Fruit fly (Drosophila melanogaster) whole organism: ENCODE data around the gene CG7730.

Experiments used
- CG8478 ChIP-seq: fragments of >200 bp; optimal IDR thresholded peaks from 2 replicates; lab custom pipeline; 2018; ENCODE audit warnings: inconsistent platforms
- Dll ChIP-seq: fragments of >200 bp; optimal IDR thresholded peaks from 2 replicates; lab custom pipeline; 2017
- EcR ChIP-seq, 2 experiments: fragments of >200 bp; optimal IDR thresholded peaks; 2 replicates each; lab custom pipeline; 2017; ENCODE audit warnings: missing biosample characterization in 2 of 2, missing genetic modification characterization in 2 of 2, missing genetic modification reagents in 2 of 2
- pan ChIP-seq: fragments of >200 bp; optimal IDR thresholded peaks from 2 replicates; lab custom pipeline; 2017
- psq ChIP-seq: fragments of >200 bp; optimal IDR thresholded peaks from 2 replicates; lab custom pipeline; 2017
- usp ChIP-seq: fragments of >200 bp; optimal IDR thresholded peaks from 2 replicates; lab custom pipeline; 2017; ENCODE audit warnings: missing biosample characterization, missing genetic modification characterization, mixed read lengths

CG7730 gene

DNA sequence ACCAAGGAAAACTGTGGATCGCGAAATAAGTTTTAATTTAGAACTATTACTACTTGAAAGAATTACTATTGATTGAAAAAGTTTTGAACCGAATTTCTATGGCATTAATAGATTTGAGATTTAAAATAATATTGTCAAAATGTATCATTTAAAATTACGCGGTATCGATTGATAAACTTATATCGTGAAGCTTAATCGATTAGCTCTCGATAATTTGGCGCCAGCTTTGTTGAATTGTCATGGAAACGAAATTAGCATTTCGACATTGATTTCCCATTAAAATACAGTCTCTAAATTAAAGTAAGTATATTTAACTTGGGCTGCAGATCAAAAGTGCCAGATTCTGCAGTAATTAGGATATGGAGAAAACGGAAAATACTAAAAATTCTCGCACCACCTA, at the start of gene CG7730:
Gene CG7730 (plus strand): TSS at position 206 of the 400 bp plus-strand sequence.
- no peak for TF ChIP-seq psq (lab: Kevin White, UChicago)
- TF ChIP-seq pan (lab: Kevin White, UChicago), result no peak
- no peak for TF ChIP-seq EcR (GFP tag; optimal IDR thresholded peaks at IDR 0.05; lab: Kevin White, UChicago)
- no peak for TF ChIP-seq usp (GFP tag; lab: Kevin White, UChicago)
- no peak for TF ChIP-seq Dll (lab: Kevin White, UChicago)
- TF ChIP-seq CG8478, result no peak

DNA sequence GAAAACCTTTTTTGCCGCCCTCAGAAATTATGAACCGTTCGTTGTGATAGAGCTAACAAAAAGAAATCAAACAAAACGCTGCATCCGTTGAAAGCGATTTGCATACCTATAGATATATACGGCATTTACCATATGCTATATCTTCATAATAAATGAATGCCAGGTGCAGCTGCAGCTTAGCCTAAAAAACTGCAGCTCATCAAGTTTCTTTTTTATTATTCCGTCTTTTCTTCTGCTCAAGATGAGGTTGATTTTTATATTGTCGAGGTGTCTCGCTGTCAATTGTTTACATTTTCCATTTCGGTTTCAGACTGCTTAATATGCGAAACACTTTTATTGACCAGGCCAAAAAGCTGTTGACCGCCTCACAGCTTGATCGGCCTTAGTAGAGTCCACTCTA, 48.9 kb upstream of the CG7730 start:
- no peak for TF ChIP-seq usp (GFP tag; lab: Kevin White, UChicago)
- no peak for TF ChIP-seq CG8478
- TF ChIP-seq Dll (lab: Kevin White, UChicago), result no peak
- no peak for TF ChIP-seq EcR (GFP tag; optimal IDR thresholded peaks at IDR 0.05; lab: Kevin White, UChicago)

DNA sequence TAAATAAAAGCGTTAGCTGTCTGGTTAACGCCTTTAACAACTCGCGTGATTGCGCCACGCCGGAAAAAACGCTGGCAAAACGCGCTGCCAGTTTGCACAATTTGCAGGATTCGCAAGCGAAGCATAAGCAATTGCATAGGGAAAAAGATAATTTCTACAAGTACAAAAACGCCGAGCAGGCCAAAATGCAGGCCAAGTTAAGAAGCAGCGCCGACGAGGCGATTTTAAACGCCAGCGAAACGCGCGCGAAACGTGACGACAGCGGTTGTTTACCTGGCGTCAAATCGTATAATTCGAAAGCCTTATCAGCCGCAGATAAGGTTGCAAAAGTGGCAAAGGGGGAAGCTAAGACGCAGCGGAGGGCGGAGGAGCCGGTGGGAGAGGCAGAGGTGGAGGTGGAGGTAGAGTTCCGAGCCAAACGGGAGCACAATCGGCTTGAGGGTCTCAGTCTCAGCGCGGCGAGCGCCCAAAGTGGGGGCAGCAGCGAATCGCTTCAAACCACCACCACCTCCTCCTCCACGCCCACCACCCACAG, 46.1 kb upstream of the CG7730 start:
- TF ChIP-seq EcR (GFP tag; optimal IDR thresholded peaks at IDR 0.05; lab: Kevin White, UChicago) (no peak), psq (lab: Kevin White, UChicago) (no peak), usp (GFP tag; lab: Kevin White, UChicago) (no peak), CG8478 (no peak), pan (lab: Kevin White, UChicago) (no peak), Dll (lab: Kevin White, UChicago) (no peak)

DNA sequence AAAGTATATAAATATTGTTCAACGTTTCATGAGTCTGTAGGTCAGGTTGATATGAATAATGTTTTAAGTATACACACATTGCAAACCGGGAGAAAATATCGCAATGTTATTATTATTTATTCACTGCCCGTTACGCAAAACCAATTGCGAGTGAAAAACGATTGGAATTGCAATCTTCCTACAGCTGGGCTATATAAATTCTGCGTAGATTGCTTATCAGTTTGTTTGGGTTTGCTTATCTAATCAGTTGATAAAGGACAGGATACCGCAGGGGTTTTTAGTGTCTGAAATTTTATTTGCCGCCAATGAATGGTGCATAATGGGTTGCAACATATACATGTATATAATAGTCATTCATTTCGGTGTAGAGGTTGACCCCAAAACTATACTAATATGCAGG, 43.3 kb upstream of the CG7730 start:
- no peak for TF ChIP-seq psq (lab: Kevin White, UChicago)
- no peak for TF ChIP-seq CG8478
- TF ChIP-seq Dll (lab: Kevin White, UChicago), result no peak
- TF ChIP-seq usp (GFP tag; lab: Kevin White, UChicago), result no peak
- no peak for TF ChIP-seq EcR (GFP tag; optimal IDR thresholded peaks at IDR 0.05; lab: Kevin White, UChicago)
- no peak for TF ChIP-seq pan (lab: Kevin White, UChicago)

DNA sequence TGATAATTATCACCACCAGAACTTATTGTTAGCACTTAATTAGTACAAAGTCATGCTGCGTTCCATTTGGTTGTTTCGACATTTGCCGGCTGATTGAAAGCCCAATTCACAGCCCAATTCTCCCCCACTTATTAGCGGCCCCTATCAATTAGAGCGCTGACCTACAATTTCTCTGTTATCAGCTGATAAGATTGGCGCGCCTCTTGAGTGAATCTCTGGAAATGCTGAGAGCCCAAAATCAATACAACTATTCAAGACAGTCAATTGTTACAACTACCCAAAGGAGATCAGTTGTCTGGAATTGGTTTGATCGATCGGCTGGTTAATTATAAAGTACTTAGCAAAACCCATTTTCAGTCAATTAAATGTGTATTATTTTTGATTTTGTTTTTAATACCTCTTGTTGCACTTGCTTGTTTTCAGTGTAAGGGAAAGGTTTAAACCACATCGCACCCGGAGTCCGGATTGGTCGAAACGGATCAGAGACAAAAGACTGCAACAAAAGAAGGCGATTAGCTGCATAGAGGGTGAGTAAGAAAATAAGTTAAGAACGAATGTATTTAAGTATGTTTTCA, 42.4 kb upstream of the CG7730 start:
- TF ChIP-seq CG8478, result no peak
- TF ChIP-seq EcR (GFP tag; optimal IDR thresholded peaks at IDR 0.05; lab: Kevin White, UChicago), result no peak
- no peak for TF ChIP-seq pan (lab: Kevin White, UChicago)
- TF ChIP-seq Dll (lab: Kevin White, UChicago), result no peak
- TF ChIP-seq psq (lab: Kevin White, UChicago), result no peak
- TF ChIP-seq usp (GFP tag; lab: Kevin White, UChicago), result no peak

DNA sequence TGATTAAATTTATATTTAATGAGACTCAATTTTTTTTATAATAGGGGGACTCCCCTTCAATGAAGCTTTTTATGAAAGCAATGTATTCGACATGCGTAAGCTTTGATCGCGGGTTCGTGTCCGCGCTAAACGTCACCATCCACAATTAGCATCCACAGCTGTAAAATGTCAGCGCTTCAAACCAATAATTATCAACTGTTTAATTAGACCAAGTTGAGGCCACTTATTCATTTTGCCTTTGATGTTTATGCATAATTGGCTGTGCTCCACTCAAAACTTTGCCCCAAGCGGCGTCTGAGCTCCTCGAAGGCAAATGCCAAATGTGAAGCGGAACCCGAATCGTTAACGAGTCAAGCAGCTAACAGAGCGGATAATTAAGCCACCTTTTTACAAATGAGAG, 41.7 kb upstream of the CG7730 start:
- TF ChIP-seq CG8478 (peak; percentile 39), pan (lab: Kevin White, UChicago) (no peak)

DNA sequence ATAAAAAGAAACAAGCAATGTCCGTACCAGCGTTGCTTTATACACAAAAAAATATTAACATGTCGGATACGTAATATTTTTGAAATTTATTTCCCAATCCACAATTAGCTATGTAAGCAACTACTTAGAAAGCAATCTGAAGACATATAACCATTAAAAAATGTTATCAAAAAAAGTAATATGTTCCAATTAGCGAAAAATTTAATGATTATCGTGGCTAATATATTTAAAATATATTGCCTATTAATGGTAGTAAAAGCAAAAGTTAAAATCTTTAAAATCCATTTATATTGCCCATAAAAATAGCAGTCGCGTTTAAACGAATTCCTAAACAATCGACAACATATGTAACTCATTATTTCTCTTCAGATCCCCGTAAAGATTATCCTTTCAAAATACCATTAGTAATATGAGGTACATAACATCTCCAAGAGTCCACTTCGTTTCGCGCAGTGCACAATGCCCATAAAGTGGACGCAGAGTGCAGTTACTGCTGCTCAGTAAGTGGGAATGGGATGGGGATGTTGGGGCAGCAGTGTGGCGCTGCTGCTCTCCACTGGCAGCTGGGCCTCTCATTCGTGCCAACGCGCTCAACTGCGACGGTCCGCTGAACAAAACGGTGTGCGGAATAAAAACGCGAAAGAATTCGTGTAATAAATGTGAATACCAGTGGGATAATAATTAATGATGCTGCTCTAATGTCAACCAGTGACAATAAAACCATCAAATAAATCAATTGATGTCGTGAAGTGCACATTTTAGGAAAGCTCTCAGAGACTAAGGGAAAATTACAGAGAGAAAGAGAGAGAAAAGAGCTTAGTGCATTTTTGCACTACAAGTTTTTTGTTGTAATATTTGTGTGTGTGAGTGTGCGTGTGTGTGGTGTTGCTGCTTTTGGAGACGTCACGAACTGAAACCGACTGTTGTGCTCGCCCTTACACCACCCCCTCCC, 41.0 kb upstream of the CG7730 start:
- no peak for TF ChIP-seq pan (lab: Kevin White, UChicago)
- no peak for TF ChIP-seq CG8478
- TF ChIP-seq psq (lab: Kevin White, UChicago), result no peak
- TF ChIP-seq EcR (GFP tag; optimal IDR thresholded peaks at IDR 0.05; lab: Kevin White, UChicago), result no peak
- TF ChIP-seq Dll (lab: Kevin White, UChicago), result peak; percentile 21

DNA sequence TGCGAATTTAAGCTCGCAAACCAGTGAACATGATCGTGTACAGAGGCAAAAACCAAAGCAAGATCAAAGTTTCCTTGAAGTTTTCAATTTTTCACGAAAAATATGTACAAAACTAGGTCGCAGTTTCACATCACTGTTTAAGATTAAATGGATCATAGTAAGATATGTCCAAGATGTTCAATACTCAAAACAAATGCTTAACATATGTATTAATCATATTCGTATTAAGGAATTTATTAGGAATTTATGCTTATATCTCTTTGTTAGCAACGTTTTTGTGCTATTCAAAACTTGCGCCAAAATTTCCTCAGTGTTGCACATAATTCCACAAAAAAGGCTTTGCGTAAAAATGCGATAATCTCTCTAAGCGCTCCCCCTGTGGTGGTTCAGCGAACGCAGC, 40.0 kb upstream of the CG7730 start:
- no peak for TF ChIP-seq EcR (GFP tag; optimal IDR thresholded peaks at IDR 0.05; lab: Kevin White, UChicago)
- no peak for TF ChIP-seq pan (lab: Kevin White, UChicago)
- TF ChIP-seq psq (lab: Kevin White, UChicago), result no peak
- no peak for TF ChIP-seq CG8478
- TF ChIP-seq Dll (lab: Kevin White, UChicago), result no peak
- no peak for TF ChIP-seq usp (GFP tag; lab: Kevin White, UChicago)

DNA sequence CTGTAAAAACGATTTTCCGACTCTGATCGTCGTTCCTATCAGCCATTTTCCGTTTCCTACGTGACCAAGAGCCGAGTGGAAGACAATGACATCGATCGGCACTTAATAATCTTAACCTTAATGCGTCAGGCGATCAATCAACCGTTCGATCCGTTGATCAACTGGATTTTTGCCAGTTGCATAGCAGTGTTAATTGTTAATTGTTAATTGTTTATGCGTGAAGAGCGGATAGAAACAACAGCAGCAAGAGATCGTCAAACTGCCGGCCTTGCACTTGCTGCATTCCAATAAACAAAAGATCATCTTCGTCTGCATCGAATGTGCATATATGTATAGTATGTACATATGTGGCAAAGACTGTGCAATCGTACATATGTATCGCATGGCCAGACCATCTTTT, 38.8 kb upstream of the CG7730 start:
- TF ChIP-seq CG8478 (no peak), pan (lab: Kevin White, UChicago) (no peak), EcR (GFP tag; optimal IDR thresholded peaks at IDR 0.05; lab: Kevin White, UChicago) (no peak)

DNA sequence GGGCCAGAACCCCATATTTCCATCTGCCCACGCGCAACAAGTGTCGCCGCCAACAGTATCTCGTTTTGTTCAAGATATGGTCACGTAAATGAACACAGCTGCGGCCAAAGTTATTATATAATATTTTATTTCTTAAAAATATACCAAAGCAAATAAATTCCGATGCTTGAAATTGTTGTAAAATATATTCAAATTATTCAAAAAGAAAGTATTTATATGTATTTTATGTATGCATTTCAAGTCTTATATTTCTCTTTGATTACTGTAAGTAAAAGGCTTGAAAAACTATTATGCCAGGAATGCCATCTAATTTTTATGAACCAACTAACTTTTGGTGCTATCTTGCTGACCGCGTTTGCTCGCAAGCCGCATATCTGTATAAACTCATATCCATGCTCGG, 38.1 kb upstream of the CG7730 start:
- no peak for TF ChIP-seq Dll (lab: Kevin White, UChicago)
- no peak for TF ChIP-seq usp (GFP tag; lab: Kevin White, UChicago)
- TF ChIP-seq EcR (GFP tag; optimal IDR thresholded peaks at IDR 0.05; lab: Kevin White, UChicago), result no peak
- no peak for TF ChIP-seq CG8478
- TF ChIP-seq psq (lab: Kevin White, UChicago), result no peak
- TF ChIP-seq pan (lab: Kevin White, UChicago), result no peak

DNA sequence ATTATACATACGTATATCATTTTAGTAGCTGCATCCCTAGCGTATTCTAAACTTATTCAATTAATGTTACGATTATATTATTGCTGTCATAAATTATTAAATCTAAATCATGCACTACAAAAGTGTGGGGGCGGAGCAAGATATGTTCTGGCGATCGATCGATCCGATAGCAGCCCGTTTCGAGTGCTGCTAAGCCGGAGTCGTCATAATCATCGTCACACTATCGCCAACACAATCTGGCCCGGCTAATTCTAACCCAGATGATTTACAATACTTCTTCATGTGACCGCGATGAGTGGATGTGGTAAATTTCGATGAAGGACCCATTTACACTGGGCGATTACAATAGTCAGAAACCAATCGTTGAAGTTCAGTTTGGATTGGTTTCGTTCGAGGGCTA, 32.5 kb upstream of the CG7730 start:
- no peak for TF ChIP-seq usp (GFP tag; lab: Kevin White, UChicago)
- no peak for TF ChIP-seq pan (lab: Kevin White, UChicago)
- no peak for TF ChIP-seq Dll (lab: Kevin White, UChicago)
- no peak for TF ChIP-seq psq (lab: Kevin White, UChicago)
- no peak for TF ChIP-seq EcR (GFP tag; optimal IDR thresholded peaks at IDR 0.05; lab: Kevin White, UChicago)
- TF ChIP-seq CG8478, result no peak

DNA sequence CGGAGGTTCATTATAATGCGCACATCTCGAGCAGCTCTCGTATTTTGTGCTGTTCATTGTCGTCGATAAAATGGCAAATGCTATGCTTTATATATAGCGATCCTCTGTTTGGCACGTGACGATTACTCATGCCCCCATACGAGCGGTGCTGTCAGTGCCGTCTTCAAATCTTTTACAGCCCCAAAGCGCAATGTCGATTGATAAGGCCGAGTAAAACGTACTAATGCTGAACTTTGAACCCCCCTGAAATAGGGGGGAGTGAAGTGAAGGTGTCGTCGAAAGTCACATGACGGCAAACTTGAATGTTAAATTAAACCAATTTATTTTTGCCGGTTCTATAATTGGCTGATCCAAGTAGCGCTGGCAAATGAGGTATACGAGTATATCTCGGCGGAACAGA, 27.0 kb upstream of the CG7730 start:
- TF ChIP-seq psq (lab: Kevin White, UChicago), result no peak
- TF ChIP-seq Dll (lab: Kevin White, UChicago), result no peak
- no peak for TF ChIP-seq EcR (GFP tag; optimal IDR thresholded peaks at IDR 0.05; lab: Kevin White, UChicago)
- no peak for TF ChIP-seq CG8478
- TF ChIP-seq pan (lab: Kevin White, UChicago), result no peak
- no peak for TF ChIP-seq usp (GFP tag; lab: Kevin White, UChicago)
